Fruit fly (Drosophila melanogaster): ENCODE measurements around the gene CG7142.
A peak's percentile ranks its signal among the peaks of the same experiment; 100 is the strongest.

The CG7142 gene

DNA sequence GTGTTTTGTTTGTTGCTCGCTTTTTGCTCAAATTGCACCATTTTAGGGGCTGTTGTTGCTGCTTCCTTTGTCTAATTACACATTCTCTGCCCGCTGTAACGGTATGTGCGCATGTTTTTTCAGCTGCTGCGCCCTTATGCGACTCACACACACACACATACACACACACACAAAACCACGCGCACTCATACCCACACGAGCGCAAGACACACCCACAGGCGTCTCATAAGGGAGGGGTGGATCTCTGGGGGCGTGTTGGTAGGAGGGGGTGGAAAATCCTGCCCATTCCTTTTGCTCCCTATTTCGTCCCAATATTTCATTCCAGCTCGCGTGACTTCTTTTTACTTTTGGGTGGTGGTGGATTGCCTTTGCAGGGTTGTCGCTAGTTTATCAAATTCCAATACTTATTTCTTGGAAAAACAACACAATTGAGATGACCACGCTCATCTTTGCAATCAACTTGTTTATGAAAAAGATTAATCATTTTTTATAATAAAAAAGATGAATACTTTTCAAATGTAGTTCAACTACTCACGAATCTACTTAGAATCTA lies 34.2 kb downstream of the CG7142 start (continued):
- TF ChIP-seq gce (GFP tag; IDR thresholded peaks at IDR 0.05) (no peak), hkb (optimal IDR thresholded peaks at IDR 0.05) (no peak), hkb (GFP tag; IDR thresholded peaks at IDR 0.05) (peak; percentile 23; the same call in 1 of the 2 replicates), sim (GFP tag; IDR thresholded peaks at IDR 0.05) (no peak), corto (GFP tag; optimal IDR thresholded peaks at IDR 0.05) (no peak), sd (tag; optimal IDR thresholded peaks at IDR 0.05) (peak; percentile 67), z (GFP tag; IDR thresholded peaks at IDR 0.05) (no peak), CG11723 (GFP tag; optimal IDR thresholded peaks at IDR 0.05) (no peak), sug (tag; optimal IDR thresholded peaks at IDR 0.05) (no peak), CG11085 (GFP tag; IDR thresholded peaks at IDR 0.05) (no peak), Jarid2 (GFP tag; optimal IDR thresholded peaks at IDR 0.05) (no peak), aop (GFP tag; IDR thresholded peaks at IDR 0.05) (no peak), kni (GFP tag; optimal IDR thresholded peaks at IDR 0.05) (no peak), Oaz (GFP tag; IDR thresholded peaks at IDR 0.05) (no peak), CG10462 (GFP tag; optimal IDR thresholded peaks at IDR 0.05) (no peak), CG8924 (tag; optimal IDR thresholded peaks at IDR 0.05) (no peak), Mes4 (GFP tag; optimal IDR thresholded peaks at IDR 0.05) (no peak), CG11695 (GFP tag; IDR thresholded peaks at IDR 0.05) (0 out of 3 replicates have a peak, but pooled peaks have one; percentile 19), Adf1 (GFP tag; IDR thresholded peaks at IDR 0.05) (no peak), tgo (GFP tag; IDR thresholded peaks at IDR 0.05) (no peak), disco-r (GFP tag; optimal IDR thresholded peaks at IDR 0.05) (no peak), CG34224 (GFP tag; IDR thresholded peaks at IDR 0.05; ENCODE audit: partially characterized antibody) (no peak), CG6854 (GFP tag; optimal IDR thresholded peaks at IDR 0.05) (no peak), ash1 (GFP tag; optimal IDR thresholded peaks at IDR 0.05) (no peak), CG9727 (GFP tag; optimal IDR thresholded peaks at IDR 0.05) (no peak), btn (GFP tag; optimal IDR thresholded peaks at IDR 0.05) (no peak), lab (GFP tag; optimal IDR thresholded peaks at IDR 0.05) (peak; percentile 32), PHDP (tag; optimal IDR thresholded peaks at IDR 0.05) (no peak), Six4 (GFP tag; optimal IDR thresholded peaks at IDR 0.05) (no peak), CG16815 (GFP tag; optimal IDR thresholded peaks at IDR 0.05) (no peak), CG31388 (GFP tag; optimal IDR thresholded peaks at IDR 0.05) (no peak), unpg (GFP tag; optimal IDR thresholded peaks at IDR 0.05) (no peak), toy (GFP tag; IDR thresholded peaks at IDR 0.05) (no peak), nmo (GFP tag; optimal IDR thresholded peaks at IDR 0.05) (no peak), MESR4 (GFP tag; optimal IDR thresholded peaks at IDR 0.05) (no peak), gt (GFP tag; IDR thresholded peaks at IDR 0.05) (no peak), pfk (GFP tag; optimal IDR thresholded peaks at IDR 0.05) (no peak), da (GFP tag; optimal IDR thresholded peaks at IDR 0.05) (no peak), CG11560 (tag; IDR thresholded peaks at IDR 0.05) (no peak), HmgZ (tag; optimal IDR thresholded peaks at IDR 0.05) (no peak), CG10979 (tag; optimal IDR thresholded peaks at IDR 0.05) (no peak), CG3726 (GFP tag; IDR thresholded peaks at IDR 0.05) (no peak), Taf1 (GFP tag; IDR thresholded peaks at IDR 0.05) (no peak), Dek (tag; optimal IDR thresholded peaks at IDR 0.05) (no peak), Blimp-1 (GFP tag; optimal IDR thresholded peaks at IDR 0.05) (no peak), CG2875 (GFP tag; optimal IDR thresholded peaks at IDR 0.05) (no peak), tap (tag; optimal IDR thresholded peaks at IDR 0.05) (no peak), repo (GFP tag; optimal IDR thresholded peaks at IDR 0.05) (no peak), CG17385 (GFP tag; optimal IDR thresholded peaks at IDR 0.05) (no peak), ci (GFP tag; IDR thresholded peaks at IDR 0.05) (0 out of 3 replicates have a peak, but pooled peaks have one; percentile 32), CG10321 (GFP tag; IDR thresholded peaks at IDR 0.05) (no peak), so (GFP tag; IDR thresholded peaks at IDR 0.05) (no peak)
